Worm (Caenorhabditis elegans): ENCODE measurements around the gene nhr-257.

DNA sequence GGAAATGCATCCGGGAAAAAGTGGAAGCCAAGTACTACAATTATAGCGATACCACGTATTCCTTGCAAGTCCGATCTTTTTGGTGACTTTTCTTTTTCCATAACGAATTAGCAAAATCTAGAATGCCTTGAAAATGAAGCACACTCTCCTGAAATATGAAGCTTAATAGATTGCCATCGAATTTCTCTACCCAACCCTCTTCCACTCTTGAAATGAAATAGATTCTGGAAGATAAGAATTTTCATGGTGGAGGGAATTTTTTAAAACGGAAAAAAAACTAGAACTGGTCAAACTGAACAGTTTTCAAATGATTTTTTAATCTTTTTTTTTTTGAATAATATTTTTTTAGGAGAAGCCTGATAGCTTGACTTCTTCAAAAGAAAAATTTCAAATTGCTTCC, 8.1 kb downstream of the nhr-257 start, which contains the start of gene oac-11:
- TF ChIP-seq W03F9.2 (tag; optimal IDR thresholded peaks at IDR 0.05) = no peak
- TF ChIP-seq him-1 (tag; optimal IDR thresholded peaks at IDR 0.05) = no peak
- no peak for TF ChIP-seq dao-5 (tag; optimal IDR thresholded peaks at IDR 0.05)
